Worm (Caenorhabditis elegans) whole organism, midembryonic: ENCODE results near the gene arrd-23.

Experiments used
- T22C8.4 ChIP-seq: fragments of 200-800 bp; sonication (Bioruptor generic); IDR thresholded peaks from 2 replicates; pipeline ENCODE4 v1.3.6; 2022; ENCODE audit warnings: missing genetic modification characterization, missing compliant biosample characterization
- cog-1 ChIP-seq: sonication (generic microtip); optimal IDR thresholded peaks from 2 replicates; lab custom pipeline; 2016; ENCODE audit warnings: missing genetic modification characterization, missing compliant biosample characterization
- flt-1 ChIP-seq: fragments of 200-800 bp; sonication (Bioruptor generic); IDR thresholded peaks from 2 replicates; pipeline ENCODE4 v1.3.6; 2022; ENCODE audit warnings: missing genetic modification characterization, missing compliant biosample characterization
- klf-2 ChIP-seq: fragments of 200-800 bp; sonication (Bioruptor generic); conservative IDR thresholded peaks from 2 replicates; pipeline ENCODE4 v1.3.6; 2022; ENCODE audit warnings: missing genetic modification reagents, missing genetic modification characterization, missing compliant biosample characterization
- med-1 ChIP-seq: sonication (generic microtip); optimal IDR thresholded peaks from 2 replicates; lab custom pipeline; 2017; ENCODE audit warnings: missing genetic modification characterization, mild to moderate bottlenecking, missing compliant biosample characterization, antibody characterized with exemption, missing genetic modification reagents; ENCODE audit not compliant: insufficient read depth
- ref-1 ChIP-seq: fragments of 200-800 bp; sonication (Bioruptor generic); conservative IDR thresholded peaks from 2 replicates; pipeline ENCODE4 v1.3.6; 2022; ENCODE audit warnings: missing genetic modification reagents, missing genetic modification characterization, missing compliant biosample characterization
- tab-1 ChIP-seq: fragments of 200-800 bp; sonication (Bioruptor generic); IDR thresholded peaks from 2 replicates; pipeline ENCODE4 v1.3.6; 2022; ENCODE audit warnings: missing genetic modification characterization, missing compliant biosample characterization
- ztf-23 ChIP-seq: fragments of 200-800 bp; sonication (Bioruptor generic); IDR thresholded peaks from 2 replicates; pipeline ENCODE4 v1.3.6; 2022; ENCODE audit warnings: missing genetic modification reagents, missing genetic modification characterization, missing compliant biosample characterization
- ztf-29 ChIP-seq: fragments of 200-800 bp; sonication (Bioruptor generic); IDR thresholded peaks from 2 replicates; pipeline ENCODE4 v1.3.6; 2022; ENCODE audit warnings: missing genetic modification reagents, missing genetic modification characterization, missing compliant biosample characterization

arrd-23 gene

DNA sequence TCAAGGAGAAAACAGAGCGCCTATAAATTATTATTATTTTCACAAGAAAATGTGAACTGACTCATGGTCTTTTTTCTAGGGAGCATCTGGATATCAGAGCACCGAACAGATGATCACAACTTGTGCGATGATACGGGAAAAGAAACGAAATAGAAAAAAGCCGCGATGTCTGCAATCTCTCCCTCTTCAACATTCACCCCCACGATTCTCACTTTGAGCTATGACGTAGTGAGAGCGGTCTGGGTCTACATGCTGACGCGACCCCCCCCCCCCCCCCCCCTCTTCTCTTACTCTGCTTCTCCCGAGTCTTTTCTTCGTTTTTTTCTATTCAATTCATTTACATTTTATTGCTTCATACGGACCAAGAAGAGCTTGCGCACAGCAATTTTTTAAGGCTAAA lies 13.9 kb downstream of the arrd-23 start:
- no peak for TF ChIP-seq cog-1 (tag; lab: Kevin White, UChicago)
- TF ChIP-seq ztf-29 (GFP tag; lab: Robert Waterston, UW) = no peak
- TF ChIP-seq klf-2 (GFP tag; lab: Robert Waterston, UW) = no peak
- no peak for TF ChIP-seq flt-1 (GFP tag; lab: Robert Waterston, UW)
- TF ChIP-seq med-1 (GFP tag; lab: Kevin White, UChicago) = no peak
- TF ChIP-seq ztf-23 (GFP tag; lab: Robert Waterston, UW) = no peak
- TF ChIP-seq T22C8.4 = no peak
- no peak for TF ChIP-seq ref-1 (GFP tag; lab: Robert Waterston, UW)
- TF ChIP-seq tab-1 (GFP tag; lab: Robert Waterston, UW) = no peak

- TF ChIP-seq med-1 (GFP tag; lab: Kevin White, UChicago) (no peak), ztf-29 (GFP tag; lab: Robert Waterston, UW) (no peak), ztf-23 (GFP tag; lab: Robert Waterston, UW) (no peak), T22C8.4 (no peak), klf-2 (GFP tag; lab: Robert Waterston, UW) (no peak), tab-1 (GFP tag; lab: Robert Waterston, UW) (no peak), cog-1 (tag; lab: Kevin White, UChicago) (no peak), ref-1 (GFP tag; lab: Robert Waterston, UW) (no peak), flt-1 (GFP tag; lab: Robert Waterston, UW) (no peak)
Measured at ce11 chrX:4900685-4901084, 14.9 kb downstream of the arrd-23 start, which contains the start of gene T07F12.4. Gene T07F12.4, minus strand, starts transcription at chrX:4900814.

DNA sequence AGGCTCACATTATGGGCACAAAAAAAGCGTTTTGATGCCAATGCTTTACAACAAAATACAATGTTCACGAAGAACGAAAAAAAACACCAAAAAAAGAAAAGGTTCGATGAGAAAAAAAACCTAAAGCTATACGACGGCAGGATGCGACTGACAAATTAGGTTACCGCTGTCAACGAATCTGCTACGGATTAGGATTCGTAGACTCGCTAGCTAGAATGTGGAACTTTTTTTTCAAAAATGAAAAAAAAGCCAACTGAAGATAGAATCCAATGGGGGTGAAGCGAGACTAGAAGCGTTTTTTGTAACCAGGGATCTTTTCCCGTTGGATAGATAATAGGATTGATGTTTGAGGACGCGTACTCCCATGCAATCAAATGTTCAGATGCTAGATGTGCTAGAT lies 16.2 kb downstream of the arrd-23 start:
- TF ChIP-seq med-1 (GFP tag; lab: Kevin White, UChicago) (no peak), T22C8.4 (no peak), ref-1 (GFP tag; lab: Robert Waterston, UW) (no peak), ztf-23 (GFP tag; lab: Robert Waterston, UW) (no peak), klf-2 (GFP tag; lab: Robert Waterston, UW) (no peak), tab-1 (GFP tag; lab: Robert Waterston, UW) (no peak), flt-1 (GFP tag; lab: Robert Waterston, UW) (no peak), ztf-29 (GFP tag; lab: Robert Waterston, UW) (no peak), cog-1 (tag; lab: Kevin White, UChicago) (no peak)

- TF ChIP-seq med-1 (GFP tag; lab: Kevin White, UChicago) = no peak
- TF ChIP-seq tab-1 (GFP tag; lab: Robert Waterston, UW) = no peak
- no peak for TF ChIP-seq ref-1 (GFP tag; lab: Robert Waterston, UW)
- TF ChIP-seq T22C8.4 = no peak
- TF ChIP-seq ztf-29 (GFP tag; lab: Robert Waterston, UW) = no peak
- TF ChIP-seq flt-1 (GFP tag; lab: Robert Waterston, UW) = no peak
- TF ChIP-seq cog-1 (tag; lab: Kevin White, UChicago) = no peak
- TF ChIP-seq ztf-23 (GFP tag; lab: Robert Waterston, UW) = no peak
- no peak for TF ChIP-seq klf-2 (GFP tag; lab: Robert Waterston, UW)
Measured at ce11 chrX:4902376-4902775, 16.6 kb downstream of the arrd-23 start.

- TF ChIP-seq flt-1 (GFP tag; lab: Robert Waterston, UW) (no peak), tab-1 (GFP tag; lab: Robert Waterston, UW) (no peak), med-1 (GFP tag; lab: Kevin White, UChicago) (no peak), ztf-23 (GFP tag; lab: Robert Waterston, UW) (no peak), klf-2 (GFP tag; lab: Robert Waterston, UW) (no peak), T22C8.4 (no peak), cog-1 (tag; lab: Kevin White, UChicago) (no peak), ztf-29 (GFP tag; lab: Robert Waterston, UW) (no peak), ref-1 (GFP tag; lab: Robert Waterston, UW) (no peak)
Measured at ce11 chrX:4905804-4906203, 20.1 kb downstream of the arrd-23 start, which contains the start of gene K05B2.2. Gene K05B2.2, plus strand, starts transcription at chrX:4906081.

- TF ChIP-seq flt-1 (GFP tag; lab: Robert Waterston, UW) (no peak), med-1 (GFP tag; lab: Kevin White, UChicago) (no peak), klf-2 (GFP tag; lab: Robert Waterston, UW) (no peak), ref-1 (GFP tag; lab: Robert Waterston, UW) (no peak), tab-1 (GFP tag; lab: Robert Waterston, UW) (no peak), ztf-29 (GFP tag; lab: Robert Waterston, UW) (no peak), ztf-23 (GFP tag; lab: Robert Waterston, UW) (no peak), T22C8.4 (no peak), cog-1 (tag; lab: Kevin White, UChicago) (no peak)
Measured at ce11 chrX:4911287-4911876, 25.6 kb downstream of the arrd-23 start.

DNA sequence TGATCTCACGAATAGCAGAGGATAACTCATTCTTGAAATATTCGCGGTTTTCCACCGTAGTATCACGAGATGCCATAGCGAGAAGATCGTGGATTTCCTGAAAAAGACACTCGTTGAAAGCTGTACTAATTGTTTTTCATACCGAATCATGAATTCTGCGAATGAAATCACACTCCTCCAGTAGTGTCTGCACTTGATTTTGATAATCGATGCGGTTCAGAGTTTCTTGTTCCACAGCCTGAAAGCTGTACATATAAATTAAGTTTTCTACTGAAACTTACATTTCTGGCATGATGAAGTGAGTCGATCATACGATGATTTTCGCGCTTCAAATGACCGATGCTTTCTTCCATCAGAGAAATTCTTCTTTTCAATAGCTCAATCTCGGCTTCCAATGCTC lies 28.7 kb downstream of the arrd-23 start:
- no peak for TF ChIP-seq tab-1 (GFP tag; lab: Robert Waterston, UW)
- TF ChIP-seq ztf-23 (GFP tag; lab: Robert Waterston, UW) = no peak
- no peak for TF ChIP-seq T22C8.4
- no peak for TF ChIP-seq flt-1 (GFP tag; lab: Robert Waterston, UW)
- no peak for TF ChIP-seq ztf-29 (GFP tag; lab: Robert Waterston, UW)
- TF ChIP-seq med-1 (GFP tag; lab: Kevin White, UChicago) = no peak
- TF ChIP-seq ref-1 (GFP tag; lab: Robert Waterston, UW) = no peak
- no peak for TF ChIP-seq cog-1 (tag; lab: Kevin White, UChicago)
- TF ChIP-seq klf-2 (GFP tag; lab: Robert Waterston, UW) = no peak

DNA sequence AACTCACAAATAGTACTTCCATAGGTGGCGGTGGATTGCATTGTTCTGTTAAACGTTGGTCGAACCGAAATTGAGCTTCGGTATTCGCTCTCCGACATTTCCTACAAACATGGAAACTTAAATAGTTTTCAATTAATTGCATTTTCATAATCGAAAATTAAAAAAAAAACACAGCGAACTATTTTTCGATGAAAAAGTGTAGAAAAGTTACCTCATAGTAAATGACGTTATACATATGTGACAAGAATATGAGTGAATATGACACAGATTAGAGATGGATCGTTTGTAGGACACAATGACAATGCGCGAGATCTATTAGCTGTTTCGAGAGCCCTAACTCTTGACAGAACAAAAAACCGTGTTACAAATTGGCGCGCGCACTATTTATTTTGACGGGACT lies 30.1 kb downstream of the arrd-23 start, which contains the start of gene ifa-4:
ifa-4 (minus strand) TSS at position 101 of the 400 bp plus-strand sequence.
- no peak for TF ChIP-seq cog-1 (tag; lab: Kevin White, UChicago)
- no peak for TF ChIP-seq ztf-29 (GFP tag; lab: Robert Waterston, UW)
- no peak for TF ChIP-seq T22C8.4
- no peak for TF ChIP-seq flt-1 (GFP tag; lab: Robert Waterston, UW)
- no peak for TF ChIP-seq tab-1 (GFP tag; lab: Robert Waterston, UW)
- TF ChIP-seq ztf-23 (GFP tag; lab: Robert Waterston, UW) = no peak
- TF ChIP-seq med-1 (GFP tag; lab: Kevin White, UChicago) = no peak
- no peak for TF ChIP-seq klf-2 (GFP tag; lab: Robert Waterston, UW)
- TF ChIP-seq ref-1 (GFP tag; lab: Robert Waterston, UW) = no peak
